Worm (Caenorhabditis elegans): ENCODE measurements around the gene qns-1.

The qns-1 gene

DNA sequence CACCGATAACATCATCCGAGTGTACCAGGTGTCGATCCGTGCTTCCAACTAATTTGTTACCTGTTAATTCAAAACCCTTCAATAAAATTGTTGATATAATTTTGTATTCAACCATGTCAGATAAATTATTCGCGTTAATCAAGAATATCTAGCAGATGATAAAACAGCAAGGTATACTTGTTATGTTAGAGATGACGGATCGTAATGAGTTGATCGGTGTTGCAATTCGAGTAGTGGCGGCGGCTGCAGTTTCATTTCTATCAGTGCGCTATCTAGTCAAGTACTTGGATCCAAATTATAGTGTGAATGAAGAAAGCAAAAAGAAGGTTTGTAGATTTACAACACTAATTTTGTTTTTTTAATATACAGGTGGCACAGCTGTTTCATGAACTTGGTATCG, 41.3 kb downstream of the qns-1 start, which contains the start of gene mspn-1 (continued):
- TF ChIP-seq F37B4.10 (GFP tag; IDR thresholded peaks at IDR 0.05): no peak
- no peak; the same call in 1 of the 2 replicates for TF ChIP-seq Y56A3A.18 (GFP tag; IDR thresholded peaks at IDR 0.05)
- TF ChIP-seq B0261.1 (tag; optimal IDR thresholded peaks at IDR 0.05): no peak
- TF ChIP-seq B0019.2 (GFP tag; conservative IDR thresholded peaks at IDR 0.05): no peak
- TF ChIP-seq lin-54 (GFP tag; optimal IDR thresholded peaks at IDR 0.05): peak; percentile 43
- TF ChIP-seq ceh-58 (GFP tag; IDR thresholded peaks at IDR 0.05): no peak
- no peak for TF ChIP-seq F57C9.4 (tag; optimal IDR thresholded peaks at IDR 0.05)
- no peak for TF ChIP-seq egl-18 (GFP tag; IDR thresholded peaks at IDR 0.05)
- TF ChIP-seq ztf-18 (tag; optimal IDR thresholded peaks at IDR 0.05): no peak
- no peak for TF ChIP-seq B0035.1 (tag; optimal IDR thresholded peaks at IDR 0.05)
- no peak for TF ChIP-seq zfh-2 (GFP tag; conservative IDR thresholded peaks at IDR 0.05)
- peak; percentile 8 for TF ChIP-seq snpc-3.4 (tag; optimal IDR thresholded peaks at IDR 0.05)
- TF ChIP-seq lin-35 (GFP tag; optimal IDR thresholded peaks at IDR 0.05): no peak
- peak; percentile 21; the same call in 1 of the 2 replicates for TF ChIP-seq rcor-1 (GFP tag; IDR thresholded peaks at IDR 0.05)
- no peak for TF ChIP-seq lag-1 (GFP tag; IDR thresholded peaks at IDR 0.05)
- TF ChIP-seq dox-1 (GFP tag; IDR thresholded peaks at IDR 0.05): no peak
- TF ChIP-seq D2030.7 (GFP tag; IDR thresholded peaks at IDR 0.05): peak; percentile 18; the same call in 1 of the 2 replicates
- no peak for TF ChIP-seq ceh-40 (GFP tag; IDR thresholded peaks at IDR 0.05)
- TF ChIP-seq Y53F4B.3 (GFP tag; IDR thresholded peaks at IDR 0.05): no peak
- TF ChIP-seq ama-1 (optimal IDR thresholded peaks at IDR 0.05): no peak
- TF ChIP-seq ama-1 (GFP tag; optimal IDR thresholded peaks at IDR 0.05): peak in 1 of 2 experiments; percentile 37
- TF ChIP-seq nfya-2 (GFP tag; IDR thresholded peaks at IDR 0.05): no peak
- TF ChIP-seq attf-3 (GFP tag; conservative IDR thresholded peaks at IDR 0.05): no peak
- no peak for TF ChIP-seq egl-44 (GFP tag; IDR thresholded peaks at IDR 0.05)
- TF ChIP-seq F33H1.4 (GFP tag; IDR thresholded peaks at IDR 0.05): peak; percentile 36
- no peak for TF ChIP-seq athp-1 (tag; optimal IDR thresholded peaks at IDR 0.05)
- no peak for TF ChIP-seq nhr-120 (GFP tag; IDR thresholded peaks at IDR 0.05)
- no peak for TF ChIP-seq ceh-79 (tag; optimal IDR thresholded peaks at IDR 0.05)
- TF ChIP-seq cebp-1 (GFP tag; IDR thresholded peaks at IDR 0.05): no peak
- no peak for TF ChIP-seq cebp-1 (tag; optimal IDR thresholded peaks at IDR 0.05)

DNA sequence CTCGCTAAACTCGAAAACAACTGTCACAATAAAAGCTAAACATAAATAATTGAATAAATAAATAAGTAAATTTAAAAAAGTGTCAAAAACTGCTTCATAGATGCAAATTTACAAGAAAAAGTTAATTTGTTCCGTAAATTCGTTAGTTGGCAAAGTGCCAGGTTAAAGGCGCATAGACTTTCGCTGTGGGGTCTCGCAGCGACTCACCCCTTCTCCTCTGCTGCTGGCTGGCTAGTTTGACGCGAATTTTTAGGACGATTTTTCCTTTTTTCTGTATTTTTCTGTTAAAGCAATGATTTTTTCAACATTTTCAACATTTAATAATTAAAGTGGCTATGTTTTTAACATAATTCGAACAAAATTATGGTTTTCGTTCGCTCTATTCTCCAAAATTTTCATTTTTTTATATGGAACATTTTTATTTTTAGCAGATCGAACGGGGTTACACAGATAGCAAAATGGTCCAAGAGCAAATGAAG, 42.8 kb downstream of the qns-1 start, which contains the start of gene rack-1:
Gene rack-1, plus strand, starts transcription at position 429 of the 479 bp plus-strand sequence.
- no peak for TF ChIP-seq madf-10 (tag; optimal IDR thresholded peaks at IDR 0.05)
- no peak for TF ChIP-seq Y53F4B.3 (GFP tag; IDR thresholded peaks at IDR 0.05)
- TF ChIP-seq ceh-79 (tag; optimal IDR thresholded peaks at IDR 0.05): no peak
- no peak for TF ChIP-seq aptf-2 (GFP tag; conservative IDR thresholded peaks at IDR 0.05)
- TF ChIP-seq lin-40 (tag; optimal IDR thresholded peaks at IDR 0.05): peak; percentile 28
- TF ChIP-seq F37B4.10 (GFP tag; IDR thresholded peaks at IDR 0.05): no peak
- TF ChIP-seq F52B5.7 (tag; optimal IDR thresholded peaks at IDR 0.05): no peak
- TF ChIP-seq hmg-20 (GFP tag; IDR thresholded peaks at IDR 0.05): no peak
- TF ChIP-seq madf-3 (GFP tag; IDR thresholded peaks at IDR 0.05): no peak
- TF ChIP-seq ekl-4 (GFP tag; IDR thresholded peaks at IDR 0.05): no peak
- TF ChIP-seq F55B11.4 (tag; optimal IDR thresholded peaks at IDR 0.05; ENCODE audit: borderline replicate concordance, insufficient read depth): no peak
- peak; percentile 63 for TF ChIP-seq snpc-3.4 (tag; optimal IDR thresholded peaks at IDR 0.05)
- no peak for TF ChIP-seq rpc-1 (optimal IDR thresholded peaks at IDR 0.05)
- TF ChIP-seq rpc-1 (tag; optimal IDR thresholded peaks at IDR 0.05): no peak
- TF ChIP-seq lsl-1 (GFP tag; optimal IDR thresholded peaks at IDR 0.05): peak; percentile 15
- TF ChIP-seq chd-7 (tag; optimal IDR thresholded peaks at IDR 0.05): no peak
- no peak for TF ChIP-seq F39B2.1 (GFP tag; IDR thresholded peaks at IDR 0.05)
- TF ChIP-seq rcor-1 (GFP tag; IDR thresholded peaks at IDR 0.05): no peak
- peak; percentile 23 for TF ChIP-seq efl-1 (GFP tag; optimal IDR thresholded peaks at IDR 0.05)
- no peak for TF ChIP-seq mes-4 (tag; optimal IDR thresholded peaks at IDR 0.05)
- no peak for TF ChIP-seq bed-2 (GFP tag; IDR thresholded peaks at IDR 0.05)
- TF ChIP-seq K11D2.4 (GFP tag; IDR thresholded peaks at IDR 0.05): no peak
- TF ChIP-seq tbp1 (GFP tag; optimal IDR thresholded peaks at IDR 0.05): peak; percentile 28
- TF ChIP-seq ztf-18 (tag; optimal IDR thresholded peaks at IDR 0.05): no peak
- TF ChIP-seq ztf-28 (GFP tag; IDR thresholded peaks at IDR 0.05): no peak
- no peak for TF ChIP-seq B0336.3 (GFP tag; IDR thresholded peaks at IDR 0.05)
- no peak for TF ChIP-seq egl-18 (GFP tag; IDR thresholded peaks at IDR 0.05)

All from whole organism, young adult.